Fruit fly (Drosophila melanogaster): Measurements from ENCODE around the gene Mrgn1.

DNA sequence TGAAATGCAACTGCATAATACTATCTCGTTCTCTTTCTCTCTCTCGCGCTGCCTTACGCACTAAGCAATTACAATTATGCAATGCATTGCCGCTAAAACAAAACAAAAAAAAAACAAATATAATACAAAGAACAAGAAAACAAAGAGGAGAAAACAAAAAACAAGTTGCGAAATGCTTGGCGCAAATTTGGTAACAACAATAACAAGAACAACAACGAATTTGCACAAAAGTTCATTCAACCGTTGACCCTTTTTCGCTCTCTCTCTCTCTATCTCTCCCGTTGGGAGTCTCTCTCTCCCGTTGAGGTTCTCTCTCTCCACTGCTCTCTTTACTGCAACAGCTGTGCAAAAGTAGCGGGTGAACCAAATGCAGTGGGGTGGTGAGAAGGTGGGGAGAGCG is 25.3 kb upstream of the Mrgn1 start:
- TF ChIP-seq cnc (optimal IDR thresholded peaks at IDR 0.05) (no peak), kay (GFP tag; ENCODE audit: borderline replicate concordance) (no peak), toe (GFP tag; optimal IDR thresholded peaks at IDR 0.05) (no peak), Crg-1 (GFP tag; optimal IDR thresholded peaks at IDR 0.05) (no peak), CG33017 (tag; optimal IDR thresholded peaks at IDR 0.05) (no peak)

Measured in whole organism, adult.